Worm (Caenorhabditis elegans) whole organism, L3 larva: Measurements from ENCODE around the gene F36H5.12.

Source experiments
- R02D3.7 ChIP-seq: fragments of 150-350 bp; optimal IDR thresholded peaks from 2 replicates; lab custom pipeline; 2014; ENCODE audit warnings: missing biosample characterization, missing genetic modification characterization
- ZK546.5 ChIP-seq: sonication (generic microtip); optimal IDR thresholded peaks from 2 replicates; lab custom pipeline; 2017; ENCODE audit warnings: missing biosample characterization, missing genetic modification characterization
- aly-2 ChIP-seq: fragments of 150-350 bp; optimal IDR thresholded peaks from 2 replicates; lab custom pipeline; 2014; ENCODE audit warnings: missing biosample characterization, missing genetic modification characterization
- ama-1 ChIP-seq: fragments of 150-350 bp; optimal IDR thresholded peaks from 2 replicates; lab custom pipeline; 2018
- ceh-16 ChIP-seq: sonication (generic microtip); optimal IDR thresholded peaks from 2 replicates; lab custom pipeline; 2017; ENCODE audit warnings: missing biosample characterization, missing genetic modification characterization
- ceh-28 ChIP-seq: fragments of 150-350 bp; optimal IDR thresholded peaks from 2 replicates; lab custom pipeline; 2014; ENCODE audit warnings: missing biosample characterization, missing genetic modification reagents, missing genetic modification characterization
- ceh-82 ChIP-seq: fragments of 150-350 bp; optimal IDR thresholded peaks from 2 replicates; lab custom pipeline; 2014; ENCODE audit warnings: missing biosample characterization, missing genetic modification characterization
- ceh-9 ChIP-seq: sonication (generic microtip); optimal IDR thresholded peaks from 2 replicates; lab custom pipeline; 2018; ENCODE audit warnings: missing biosample characterization, missing genetic modification characterization
- daf-12 ChIP-seq: fragments of 150-350 bp; optimal IDR thresholded peaks from 2 replicates; lab custom pipeline; 2014; ENCODE audit warnings: missing biosample characterization, missing genetic modification reagents, missing genetic modification characterization
- egl-27 ChIP-seq: sonication (generic microtip); optimal IDR thresholded peaks from 4 replicates; lab custom pipeline; 2017; ENCODE audit warnings: missing biosample characterization, missing genetic modification reagents, missing genetic modification characterization
- egl-5 ChIP-seq: fragments of 150-350 bp; optimal IDR thresholded peaks from 2 replicates; lab custom pipeline; 2017; ENCODE audit warnings: missing biosample characterization, missing genetic modification reagents, missing genetic modification characterization, inconsistent platforms
- elt-1 ChIP-seq: fragments of 150-350 bp; optimal IDR thresholded peaks from 2 replicates; lab custom pipeline; 2014; ENCODE audit warnings: missing biosample characterization, missing genetic modification characterization
- elt-2 ChIP-seq: sonication (generic microtip); optimal IDR thresholded peaks from 2 replicates; lab custom pipeline; 2016; ENCODE audit warnings: missing genetic modification reagents, mild to moderate bottlenecking, missing genetic modification characterization, missing compliant biosample characterization
- elt-3 ChIP-seq, 3 experiments: fragments of 150-350 bp in 1 of 3; sonication (generic microtip) in 2 of 3; optimal IDR thresholded peaks; 2 replicates in 2 of 3; 4 replicates in 1 of 3; lab custom pipeline; 2014 to 2017; ENCODE audit warnings: missing biosample characterization in 3 of 3, missing genetic modification characterization in 3 of 3
- fkh-2 ChIP-seq: fragments of 150-350 bp; optimal IDR thresholded peaks from 2 replicates; lab custom pipeline; 2014; ENCODE audit warnings: missing biosample characterization, missing genetic modification reagents, missing genetic modification characterization
- fos-1 ChIP-seq: fragments of 150-350 bp; optimal IDR thresholded peaks from 2 replicates; lab custom pipeline; 2014; ENCODE audit warnings: missing biosample characterization, missing genetic modification characterization
- hmg-11 ChIP-seq: sonication (generic microtip); optimal IDR thresholded peaks from 2 replicates; lab custom pipeline; 2016; ENCODE audit warnings: missing genetic modification characterization, missing compliant biosample characterization
- jun-1 ChIP-seq: fragments of 150-350 bp; optimal IDR thresholded peaks from 2 replicates; lab custom pipeline; 2014; ENCODE audit warnings: missing biosample characterization, missing genetic modification reagents, missing genetic modification characterization
- lin-15B ChIP-seq: fragments of 150-350 bp; optimal IDR thresholded peaks from 2 replicates; lab custom pipeline; 2014; ENCODE audit warnings: missing biosample characterization, missing genetic modification characterization
- lin-39 ChIP-seq: fragments of 150-350 bp; optimal IDR thresholded peaks from 2 replicates; lab custom pipeline; 2018; ENCODE audit warnings: missing biosample characterization, missing genetic modification reagents, missing genetic modification characterization
- lsy-12 ChIP-seq: sonication (generic microtip); optimal IDR thresholded peaks from 2 replicates; lab custom pipeline; 2016; ENCODE audit warnings: mild to moderate bottlenecking, missing genetic modification characterization, missing compliant biosample characterization
- mml-1 ChIP-seq: fragments of 150-350 bp; sonication (generic microtip); optimal IDR thresholded peaks from 3 replicates; lab custom pipeline; 2014; ENCODE audit warnings: missing biosample characterization, missing genetic modification characterization
- nfya-1 ChIP-seq: sonication (generic microtip); optimal IDR thresholded peaks from 2 replicates; lab custom pipeline; 2017; ENCODE audit warnings: missing genetic modification characterization, mild to moderate bottlenecking, missing compliant biosample characterization, antibody characterized with exemption, moderate library complexity; ENCODE audit not compliant: insufficient read depth
- nhr-11 ChIP-seq: fragments of 150-350 bp; optimal IDR thresholded peaks from 2 replicates; lab custom pipeline; 2014; ENCODE audit warnings: missing biosample characterization, missing genetic modification characterization
- nhr-12 ChIP-seq: fragments of 150-350 bp; optimal IDR thresholded peaks from 2 replicates; lab custom pipeline; 2014; ENCODE audit warnings: missing biosample characterization, missing genetic modification characterization
- nhr-23 ChIP-seq: fragments of 150-350 bp; optimal IDR thresholded peaks from 2 replicates; lab custom pipeline; 2014; ENCODE audit warnings: missing biosample characterization, missing genetic modification reagents, missing genetic modification characterization
- nhr-25 ChIP-seq: sonication (generic microtip); optimal IDR thresholded peaks from 2 replicates; lab custom pipeline; 2017; ENCODE audit warnings: missing biosample characterization, missing genetic modification characterization
- nhr-43 ChIP-seq: sonication (generic microtip); optimal IDR thresholded peaks from 2 replicates; lab custom pipeline; 2016; ENCODE audit warnings: mild to moderate bottlenecking, missing genetic modification characterization, missing compliant biosample characterization; ENCODE audit not compliant: poor library complexity, severe bottlenecking
- nhr-76 ChIP-seq: fragments of 150-350 bp; sonication (generic microtip); optimal IDR thresholded peaks from 5 replicates; lab custom pipeline; 2014; ENCODE audit warnings: missing biosample characterization, missing genetic modification characterization
- pha-4 ChIP-seq: fragments of 150-350 bp; optimal IDR thresholded peaks from 2 replicates; lab custom pipeline; 2014; ENCODE audit warnings: missing biosample characterization, missing genetic modification reagents, missing genetic modification characterization
- sea-2 ChIP-seq: fragments of 150-350 bp; sonication (generic microtip); optimal IDR thresholded peaks from 4 replicates; lab custom pipeline; 2014; ENCODE audit warnings: missing biosample characterization, missing genetic modification reagents, missing genetic modification characterization
- skn-1 ChIP-seq: fragments of 150-350 bp; optimal IDR thresholded peaks from 2 replicates; lab custom pipeline; 2014; ENCODE audit warnings: missing biosample characterization, missing genetic modification characterization
- snpc-4 ChIP-seq: fragments of 150-350 bp; optimal IDR thresholded peaks from 2 replicates; lab custom pipeline; 2014; ENCODE audit warnings: missing biosample characterization, missing genetic modification characterization
- tbx-2 ChIP-seq: sonication (generic microtip); optimal IDR thresholded peaks from 2 replicates; lab custom pipeline; 2016; ENCODE audit warnings: mild to moderate bottlenecking, missing genetic modification characterization, missing compliant biosample characterization
- unc-39 ChIP-seq: sonication (generic microtip); optimal IDR thresholded peaks from 4 replicates; lab custom pipeline; 2017; ENCODE audit warnings: missing biosample characterization, missing genetic modification characterization
- unc-62 ChIP-seq: fragments of 150-350 bp; sonication (generic microtip); optimal IDR thresholded peaks from 4 replicates; lab custom pipeline; 2014; ENCODE audit warnings: missing biosample characterization, missing genetic modification reagents, missing genetic modification characterization
- zag-1 ChIP-seq: fragments of 150-350 bp; optimal IDR thresholded peaks from 2 replicates; lab custom pipeline; 2014; ENCODE audit warnings: missing biosample characterization, missing genetic modification characterization
- ztf-11 ChIP-seq: fragments of 150-350 bp; optimal IDR thresholded peaks from 2 replicates; lab custom pipeline; 2014; ENCODE audit warnings: missing biosample characterization, missing genetic modification characterization
- ztf-4 ChIP-seq: fragments of 150-350 bp; optimal IDR thresholded peaks from 2 replicates; lab custom pipeline; 2014; ENCODE audit warnings: missing biosample characterization, missing genetic modification characterization

The F36H5.12 gene

ce11 chrII:1709959-1710358, 32.7 kb upstream of the F36H5.12 start, which contains the start of gene fbxa-184:
Gene fbxa-184, plus strand, starts transcription at chrII:1710259.
- no peak for TF ChIP-seq nhr-11 (tag; lab: Kevin White, UChicago)
- no peak for TF ChIP-seq nhr-23
- no peak for TF ChIP-seq elt-1
- TF ChIP-seq ztf-11: no peak
- no peak for TF ChIP-seq elt-2

- no peak for TF ChIP-seq fos-1 (tag; lab: Kevin White, UChicago)
- no peak for TF ChIP-seq sea-2
- no peak for TF ChIP-seq ama-1 (lab: Kevin White, UChicago)
- TF ChIP-seq nhr-76 (tag; lab: Kevin White, UChicago): no peak
- TF ChIP-seq unc-62: no peak
- no peak for TF ChIP-seq egl-27
- no peak for TF ChIP-seq tbx-2 (tag; lab: Kevin White, UChicago)
- TF ChIP-seq ceh-28 (tag; lab: Kevin White, UChicago): no peak
- TF ChIP-seq unc-39 (tag; lab: Kevin White, UChicago): no peak
- TF ChIP-seq skn-1: no peak
- no peak for TF ChIP-seq elt-3 (tag; optimal IDR thresholded peaks at IDR 0.05; lab: Kevin White, UChicago)
- no peak for TF ChIP-seq daf-12 (tag; lab: Kevin White, UChicago)
- TF ChIP-seq ztf-4 (tag; lab: Kevin White, UChicago): no peak
- no peak for TF ChIP-seq egl-5 (tag; lab: Kevin White, UChicago)
- no peak for TF ChIP-seq nhr-12 (tag; lab: Kevin White, UChicago)
- TF ChIP-seq fkh-2 (tag; lab: Kevin White, UChicago): no peak
- TF ChIP-seq, all 47 proteins: peak for 0
Observed at ce11 chrII:1712938-1713337, 29.7 kb upstream of the F36H5.12 start, which contains the start of gene btb-7. Gene btb-7, plus strand, starts transcription at chrII:1713238.

ce11 chrII:1714772-1715353, 27.8 kb upstream of the F36H5.12 start, which contains the start of gene btb-6:
Gene btb-6, plus strand, starts transcription at chrII:1715303.
- TF ChIP-seq R02D3.7 (tag; lab: Kevin White, UChicago): no peak
- TF ChIP-seq skn-1: no peak
- no peak for TF ChIP-seq nhr-76 (tag; lab: Kevin White, UChicago)
- TF ChIP-seq nhr-25 (tag; lab: Kevin White, UChicago): no peak

ce11 chrII:1719153-1719552, 23.5 kb upstream of the F36H5.12 start, which contains the start of gene fbxb-48:
Gene fbxb-48, minus strand, starts transcription at chrII:1719253.
- no peak for TF ChIP-seq elt-3 (tag; optimal IDR thresholded peaks at IDR 0.05; lab: Kevin White, UChicago)
- no peak for TF ChIP-seq skn-1
- TF ChIP-seq aly-2 (tag; lab: Kevin White, UChicago): no peak
- no peak for TF ChIP-seq ztf-4 (tag; lab: Kevin White, UChicago)
- no peak for TF ChIP-seq lin-15B
- TF ChIP-seq nfya-1: no peak
- TF ChIP-seq ceh-28 (tag; lab: Kevin White, UChicago): no peak
- TF ChIP-seq nhr-43 (tag; lab: Kevin White, UChicago): no peak
- TF ChIP-seq unc-39 (tag; lab: Kevin White, UChicago): no peak
- no peak for TF ChIP-seq tbx-2 (tag; lab: Kevin White, UChicago)
- TF ChIP-seq ceh-82: no peak
- no peak for TF ChIP-seq unc-62
- no peak for TF ChIP-seq ztf-11

- TF ChIP-seq unc-39 (tag; lab: Kevin White, UChicago) (no peak), lin-39 (tag; lab: Kevin White, UChicago) (no peak), snpc-4 (no peak), nfya-1 (no peak), unc-62 (no peak), lsy-12 (tag; lab: Kevin White, UChicago) (no peak), ceh-9 (tag; lab: Kevin White, UChicago) (no peak), hmg-11 (tag; lab: Kevin White, UChicago) (no peak), elt-1 (no peak), jun-1 (tag; lab: Kevin White, UChicago) (no peak), ama-1 (lab: Kevin White, UChicago) (no peak), zag-1 (tag; lab: Kevin White, UChicago) (no peak), mml-1 (tag; lab: Kevin White, UChicago) (no peak), tbx-2 (tag; lab: Kevin White, UChicago) (no peak), ZK546.5 (no peak), pha-4 (tag; lab: Kevin White, UChicago) (no peak), ceh-28 (tag; lab: Kevin White, UChicago) (no peak), R02D3.7 (tag; lab: Kevin White, UChicago) (no peak), nhr-43 (tag; lab: Kevin White, UChicago) (no peak), ceh-16 (no peak)
Observed at ce11 chrII:1722394-1722793, 20.2 kb upstream of the F36H5.12 start, which contains the start of the genes fbxb-5 and btb-8. Gene fbxb-5, minus strand, starts transcription at chrII:1722494. Gene btb-8, plus strand, starts transcription at chrII:1722770.
